Fruit fly (Drosophila melanogaster) whole organism, wandering third instar larva: ENCODE data around the gene del.

ENCODE experiments used
- Abd-B ChIP-seq: fragments of >200 bp; optimal IDR thresholded peaks from 2 replicates; lab custom pipeline; 2017; ENCODE audit warnings: missing biosample characterization, missing genetic modification characterization
- CG32264 ChIP-seq: fragments of 200-800 bp; sonication (Bioruptor generic); optimal IDR thresholded peaks from 2 replicates; lab custom pipeline; 2016; ENCODE audit warnings: missing biosample characterization, missing genetic modification characterization
- CrebA ChIP-seq: fragments of 200-800 bp; sonication (Bioruptor generic); optimal IDR thresholded peaks from 2 replicates; lab custom pipeline; 2016; ENCODE audit warnings: missing biosample characterization, mild to moderate bottlenecking, missing genetic modification characterization, borderline replicate concordance
- Dfd ChIP-seq: fragments of >200 bp; optimal IDR thresholded peaks from 2 replicates; lab custom pipeline; 2017; ENCODE audit warnings: missing biosample characterization, missing genetic modification characterization
- Dif ChIP-seq: fragments of 200-275, 200-300 bp; sonication (Bioruptor generic); optimal IDR thresholded peaks from 2 replicates; lab custom pipeline; 2018; ENCODE audit warnings: missing biosample characterization, missing genetic modification characterization; ENCODE audit not compliant: partially characterized antibody
- GATAd ChIP-seq: sonication (Bioruptor generic); optimal IDR thresholded peaks from 2 replicates; lab custom pipeline; 2016; ENCODE audit warnings: missing biosample characterization, missing genetic modification characterization
- HLH106 ChIP-seq: fragments of 200-800 bp; optimal IDR thresholded peaks from 3 replicates; lab custom pipeline; 2019; ENCODE audit warnings: missing biosample characterization, mild to moderate bottlenecking, missing genetic modification characterization, moderate library complexity
- Hnf4 ChIP-seq: fragments of 200-800 bp; sonication (Bioruptor generic); optimal IDR thresholded peaks from 2 replicates; lab custom pipeline; 2016; ENCODE audit warnings: missing biosample characterization, mild to moderate bottlenecking, missing genetic modification characterization
- Hr78 ChIP-seq: fragments of >200 bp; optimal IDR thresholded peaks from 2 replicates; lab custom pipeline; 2017; ENCODE audit warnings: missing biosample characterization, missing genetic modification characterization
- Hr83 ChIP-seq: fragments of 200-300 bp; sonication (Bioruptor generic); optimal IDR thresholded peaks from 2 replicates; lab custom pipeline; 2016; ENCODE audit warnings: missing biosample characterization, mild to moderate bottlenecking, missing genetic modification characterization, moderate library complexity; ENCODE audit not compliant: poor library complexity, severe bottlenecking
- Jra ChIP-seq: sonication (Bioruptor generic); optimal IDR thresholded peaks from 2 replicates; lab custom pipeline; 2016; ENCODE audit warnings: missing biosample characterization, missing genetic modification characterization
- Mio ChIP-seq: sonication (Bioruptor generic); optimal IDR thresholded peaks from 2 replicates; lab custom pipeline; 2016; ENCODE audit warnings: missing biosample characterization, missing genetic modification characterization
- N ChIP-seq: fragments of >200 bp; optimal IDR thresholded peaks from 2 replicates; lab custom pipeline; 2018; ENCODE audit warnings: missing biosample characterization, missing external identifiers, missing genetic modification characterization
- OdsH ChIP-seq: fragments of 200-800 bp; sonication (Bioruptor generic); optimal IDR thresholded peaks from 2 replicates; lab custom pipeline; 2016; ENCODE audit warnings: missing biosample characterization, mild to moderate bottlenecking, missing genetic modification characterization
- Rel ChIP-seq, 2 experiments: fragments of 200-800 bp; sonication (Bioruptor generic) in 1 of 2; optimal IDR thresholded peaks; 2 replicates in 1 of 2; 3 replicates in 1 of 2; lab custom pipeline; 2016 to 2019; ENCODE audit warnings: mild to moderate bottlenecking in 2 of 2, missing biosample characterization in 2 of 2, missing genetic modification characterization in 2 of 2, moderate library complexity in 1 of 2
- Sp1 ChIP-seq: fragments of 200-800 bp; sonication (Bioruptor generic); optimal IDR thresholded peaks from 3 replicates; lab custom pipeline; 2019; ENCODE audit warnings: missing biosample characterization, mild to moderate bottlenecking, missing genetic modification characterization, moderate library complexity
- br ChIP-seq: fragments of 200-800 bp; sonication (Bioruptor generic); optimal IDR thresholded peaks from 2 replicates; lab custom pipeline; 2016; ENCODE audit warnings: missing biosample characterization, missing genetic modification characterization
- brk ChIP-seq: fragments of 200-800 bp; sonication (Bioruptor generic); optimal IDR thresholded peaks from 2 replicates; lab custom pipeline; 2016; ENCODE audit warnings: missing biosample characterization, mild to moderate bottlenecking, missing genetic modification characterization
- dl ChIP-seq, 2 experiments: fragments of 175-275, 200-275 bp in 1 of 2; fragments of 200-275 bp in 1 of 2; sonication (Bioruptor generic); optimal IDR thresholded peaks; lab custom pipeline; 2018; ENCODE audit warnings: mild to moderate bottlenecking in 2 of 2, missing biosample characterization in 2 of 2, missing genetic modification characterization in 2 of 2, moderate library complexity in 2 of 2; ENCODE audit not compliant: partially characterized antibody in 2 of 2, insufficient read depth in 1 of 2
- dmrt93B ChIP-seq: fragments of 200-800 bp; sonication (Bioruptor generic); optimal IDR thresholded peaks from 2 replicates; lab custom pipeline; 2018; ENCODE audit warnings: missing biosample characterization, mild to moderate bottlenecking, missing genetic modification characterization
- dsf ChIP-seq: sonication (Bioruptor generic); optimal IDR thresholded peaks from 2 replicates; lab custom pipeline; 2016; ENCODE audit warnings: missing biosample characterization, missing genetic modification characterization, borderline replicate concordance
- ey ChIP-seq: fragments of 200-800 bp; sonication (Bioruptor generic); optimal IDR thresholded peaks from 2 replicates; lab custom pipeline; 2016; ENCODE audit warnings: missing biosample characterization, missing genetic modification characterization
- foxo ChIP-seq, 2 experiments: fragments of 200-800 bp; sonication (Bioruptor generic); optimal IDR thresholded peaks; 2 replicates in 1 of 2; 3 replicates in 1 of 2; lab custom pipeline; 2016 to 2017; ENCODE audit warnings: missing biosample characterization in 2 of 2, missing genetic modification characterization in 2 of 2
- fru ChIP-seq: fragments of 200-800 bp; sonication (Bioruptor generic); optimal IDR thresholded peaks from 3 replicates; lab custom pipeline; 2016; ENCODE audit warnings: missing biosample characterization, mild to moderate bottlenecking, missing genetic modification characterization
- h ChIP-seq: fragments of 200-800 bp; sonication (Bioruptor generic); optimal IDR thresholded peaks from 3 replicates; lab custom pipeline; 2016; ENCODE audit warnings: missing biosample characterization, mild to moderate bottlenecking, missing genetic modification characterization
- jim ChIP-seq: fragments of 175-275, 200-325 bp; sonication (Bioruptor generic); optimal IDR thresholded peaks from 2 replicates; lab custom pipeline; 2016; ENCODE audit warnings: missing biosample characterization, mild to moderate bottlenecking, missing genetic modification characterization
- lola ChIP-seq: fragments of >200 bp; optimal IDR thresholded peaks from 2 replicates; lab custom pipeline; 2017; ENCODE audit warnings: missing biosample characterization, missing genetic modification characterization
- pan ChIP-seq: fragments of >200 bp; optimal IDR thresholded peaks from 2 replicates; lab custom pipeline; 2017
- psq ChIP-seq: fragments of 200-800 bp; sonication (Bioruptor generic); optimal IDR thresholded peaks from 3 replicates; lab custom pipeline; 2017; ENCODE audit warnings: missing biosample characterization, mild to moderate bottlenecking, missing genetic modification characterization, moderate library complexity
- rgr ChIP-seq: fragments of 200-800 bp; sonication (Bioruptor generic); optimal IDR thresholded peaks from 3 replicates; lab custom pipeline; 2016; ENCODE audit warnings: missing biosample characterization, mild to moderate bottlenecking, missing genetic modification characterization
- sage ChIP-seq: fragments of 200-800 bp; sonication (Bioruptor generic); optimal IDR thresholded peaks from 2 replicates; lab custom pipeline; 2016; ENCODE audit warnings: missing biosample characterization, mild to moderate bottlenecking, missing genetic modification characterization
- sv ChIP-seq: fragments of 200-800 bp; sonication (Bioruptor generic); optimal IDR thresholded peaks from 3 replicates; lab custom pipeline; 2016; ENCODE audit warnings: missing biosample characterization, missing genetic modification characterization
- usp ChIP-seq: fragments of >200 bp; optimal IDR thresholded peaks from 2 replicates; lab custom pipeline; 2017; ENCODE audit warnings: missing biosample characterization, missing genetic modification characterization
- woc ChIP-seq: sonication (Bioruptor generic); optimal IDR thresholded peaks from 2 replicates; lab custom pipeline; 2016; ENCODE audit warnings: missing biosample characterization, mild to moderate bottlenecking, missing genetic modification characterization

The del gene

dm6 chr2L:21111849-21112248, 36.5 kb downstream of the del start:
- TF ChIP-seq Abd-B (GFP tag; lab: Kevin White, UChicago) (no peak), Hnf4 (no peak), dsf (GFP tag; lab: Kevin White, UChicago) (no peak), HLH106 (tag; lab: Kevin White, UChicago) (no peak), rgr (no peak), brk (no peak), Hr83 (no peak), Jra (no peak), GATAd (GFP tag; lab: Kevin White, UChicago) (no peak), Rel (GFP tag; optimal IDR thresholded peaks at IDR 0.05; lab: Kevin White, UChicago) (no peak), Rel (tag; optimal IDR thresholded peaks at IDR 0.05; lab: Kevin White, UChicago) (no peak), Sp1 (GFP tag; lab: Kevin White, UChicago) (no peak), N (no peak), Hr78 (GFP tag; lab: Kevin White, UChicago) (no peak)
- TF ChIP-seq, all 38 proteins: peak for 0

- TF ChIP-seq sage (no peak), Dif (GFP tag; lab: Kevin White, UChicago) (no peak), foxo (GFP tag; optimal IDR thresholded peaks at IDR 0.05; lab: Kevin White, UChicago) (no peak), h (GFP tag; lab: Kevin White, UChicago) (no peak), fru (GFP tag; lab: Kevin White, UChicago) (no peak), CG32264 (GFP tag; lab: Kevin White, UChicago) (no peak), usp (no peak), Hr83 (no peak), HLH106 (tag; lab: Kevin White, UChicago) (no peak), OdsH (GFP tag; lab: Kevin White, UChicago) (no peak), jim (GFP tag; lab: Kevin White, UChicago) (no peak), br (no peak), CrebA (GFP tag; lab: Kevin White, UChicago) (no peak)
These were observed 38.7 kb downstream of the del start for dm6 chr2L:21109680-21110079.

- TF ChIP-seq Sp1 (GFP tag; lab: Kevin White, UChicago) (peak; percentile 37), dl (GFP tag; optimal IDR thresholded peaks at IDR 0.05; lab: Kevin White, UChicago; ENCODE audit: insufficient read depth in 1 of 2, partially characterized antibody in 2 of 2) (no peak), rgr (peak; percentile 26), sv (GFP tag; lab: Kevin White, UChicago) (peak; percentile 53), h (GFP tag; lab: Kevin White, UChicago) (peak; percentile 31), Hnf4 (no peak), sage (no peak), ey (no peak), Jra (no peak), fru (GFP tag; lab: Kevin White, UChicago) (peak; percentile 40), dmrt93B (GFP tag; lab: Kevin White, UChicago) (no peak), Dfd (no peak), br (peak; percentile 20)
These were observed 39.5 kb downstream of the del start for dm6 chr2L:21108759-21109282.

- TF ChIP-seq OdsH (GFP tag; lab: Kevin White, UChicago): peak; percentile 28
- TF ChIP-seq CG32264 (GFP tag; lab: Kevin White, UChicago): peak; percentile 6
- TF ChIP-seq ey: peak; percentile 31
- peak; percentile 29 for TF ChIP-seq fru (GFP tag; lab: Kevin White, UChicago)
- TF ChIP-seq pan (lab: Kevin White, UChicago): no peak
- TF ChIP-seq sv (GFP tag; lab: Kevin White, UChicago): no peak
- peak in 1 of 2 experiments; percentile 39 for TF ChIP-seq foxo (GFP tag; optimal IDR thresholded peaks at IDR 0.05; lab: Kevin White, UChicago)
- TF ChIP-seq psq (GFP tag; lab: Kevin White, UChicago): peak; percentile 91
- TF ChIP-seq Mio: no peak
- no peak for TF ChIP-seq lola
- TF ChIP-seq br: no peak
- TF ChIP-seq Hnf4: no peak
- peak; percentile 42 for TF ChIP-seq woc (GFP tag; lab: Kevin White, UChicago)
- peak; percentile 31 for TF ChIP-seq rgr
- no peak for TF ChIP-seq dl (GFP tag; optimal IDR thresholded peaks at IDR 0.05; lab: Kevin White, UChicago; ENCODE audit: insufficient read depth in 1 of 2, partially characterized antibody in 2 of 2)
- TF ChIP-seq CrebA (GFP tag; lab: Kevin White, UChicago): no peak
- no peak for TF ChIP-seq Abd-B (GFP tag; lab: Kevin White, UChicago)
- no peak for TF ChIP-seq brk
- peak; percentile 48 for TF ChIP-seq h (GFP tag; lab: Kevin White, UChicago)
These were observed 40.5 kb downstream of the del start for dm6 chr2L:21107651-21108489.
